Worm (Caenorhabditis elegans) whole organism, young adult: ENCODE data around the gene W04E12.5.

Experiments
- ama-1 ChIP-seq, 3 experiments: fragments of 150-350 bp in 1 of 3; sonication (generic microtip) in 2 of 3; optimal IDR thresholded peaks; 2 replicates each; lab custom pipeline; 2014 to 2018; ENCODE audit warnings: missing biosample characterization in 2 of 3, missing genetic modification characterization in 2 of 3, missing genetic modification reagents in 2 of 3
- ceh-79 ChIP-seq: sonication (generic microtip); optimal IDR thresholded peaks from 2 replicates; lab custom pipeline; 2017; ENCODE audit warnings: mild to moderate bottlenecking, missing genetic modification characterization, missing compliant biosample characterization
- mel-28 ChIP-seq: sonication (generic microtip); optimal IDR thresholded peaks from 2 replicates; lab custom pipeline; 2016; ENCODE audit warnings: borderline replicate concordance, mild to moderate bottlenecking, missing genetic modification characterization, missing compliant biosample characterization

DNA sequence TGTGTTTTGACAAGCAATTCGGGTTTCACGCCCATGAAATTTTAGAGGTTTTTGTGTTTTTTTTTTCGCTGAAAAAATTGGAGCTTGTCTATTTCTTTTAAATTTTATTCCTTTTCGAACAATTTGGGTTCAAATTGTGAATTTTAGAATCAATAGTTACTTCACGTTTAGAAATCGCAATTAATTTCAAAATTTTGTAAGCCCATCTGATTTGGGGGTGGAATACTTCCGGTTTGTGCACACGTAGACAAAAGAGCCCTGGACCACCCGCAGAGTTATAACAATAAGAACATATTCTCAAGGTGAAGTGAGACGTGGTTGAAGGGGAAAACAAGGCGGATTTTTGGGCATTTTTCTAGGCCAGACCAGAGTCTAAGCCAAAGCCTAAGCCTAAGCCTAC, 26.7 kb upstream of the W04E12.5 start, which contains the start of gene Y116F11A.6:
- TF ChIP-seq mel-28 (tag; lab: Kevin White, UChicago) (no peak), ama-1 (optimal IDR thresholded peaks at IDR 0.05; lab: Kevin White, UChicago) (no peak), ama-1 (GFP tag; optimal IDR thresholded peaks at IDR 0.05; lab: Kevin White, UChicago) (no peak), ceh-79 (no peak)
